Worm (Caenorhabditis elegans): Measurements from ENCODE around the gene set-1.
A peak's percentile ranks its signal among the peaks of the same experiment; 100 is the strongest.

Gene set-1

DNA sequence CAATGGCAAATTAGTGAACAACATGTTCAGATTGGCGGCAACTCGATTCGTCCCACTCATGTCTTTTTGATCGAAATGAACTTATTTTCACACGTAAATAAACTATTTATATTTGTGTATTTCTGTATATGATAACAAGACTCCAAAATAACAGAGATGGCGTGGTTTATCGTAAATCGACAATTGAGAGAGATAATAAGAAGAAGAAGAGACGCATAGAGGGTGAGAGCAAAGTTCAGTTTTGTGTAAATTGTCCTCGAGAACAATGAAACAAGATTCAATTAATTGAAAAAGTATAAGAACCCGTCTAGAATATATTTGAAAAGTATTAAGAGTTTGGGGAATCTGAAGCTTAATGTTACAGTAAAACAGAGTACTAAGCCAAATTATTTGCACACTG, 40.7 kb downstream of the set-1 start:
- TF ChIP-seq dve-1 (tag; optimal IDR thresholded peaks at IDR 0.05; ENCODE audit: insufficient read depth): peak; percentile 24
- peak; percentile 15; the same call in 1 of the 2 replicates for TF ChIP-seq dmd-6 (GFP tag; IDR thresholded peaks at IDR 0.05)
- TF ChIP-seq set-16 (GFP tag; IDR thresholded peaks at IDR 0.05): no peak
- TF ChIP-seq R02D3.7 (tag; optimal IDR thresholded peaks at IDR 0.05): peak; percentile 14
- TF ChIP-seq lin-1 (GFP tag; IDR thresholded peaks at IDR 0.05): no peak
- TF ChIP-seq nhr-28 (tag; optimal IDR thresholded peaks at IDR 0.05): peak; percentile 36
- peak in 1 of 2 experiments; percentile 16 for TF ChIP-seq lsy-2 (tag; optimal IDR thresholded peaks at IDR 0.05)
- TF ChIP-seq mxl-2 (GFP tag; conservative IDR thresholded peaks at IDR 0.05): no peak
- TF ChIP-seq T20F7.1 (GFP tag; optimal IDR thresholded peaks at IDR 0.05): peak; percentile 35
- TF ChIP-seq php-3 (GFP tag; IDR thresholded peaks at IDR 0.05): no peak

- TF ChIP-seq gei-8 (GFP tag; optimal IDR thresholded peaks at IDR 0.05) (no peak), F44E2.7 (GFP tag; IDR thresholded peaks at IDR 0.05) (no peak), spr-3 (GFP tag; optimal IDR thresholded peaks at IDR 0.05) (no peak), daf-19 (GFP tag; conservative IDR thresholded peaks at IDR 0.05) (no peak), lin-15B (tag; optimal IDR thresholded peaks at IDR 0.05) (no peak), F26F4.8 (GFP tag; conservative IDR thresholded peaks at IDR 0.05) (no peak), pqm-1 (tag; optimal IDR thresholded peaks at IDR 0.05) (no peak), skn-1 (tag; optimal IDR thresholded peaks at IDR 0.05) (no peak), nhr-48 (tag; optimal IDR thresholded peaks at IDR 0.05) (no peak)
These were observed 45.3 kb downstream of the set-1 start, which contains the start of gene let-756 for ce11 chrIII:6406829-6407228. Gene let-756 (plus strand): TSS chrIII:6407129.

DNA sequence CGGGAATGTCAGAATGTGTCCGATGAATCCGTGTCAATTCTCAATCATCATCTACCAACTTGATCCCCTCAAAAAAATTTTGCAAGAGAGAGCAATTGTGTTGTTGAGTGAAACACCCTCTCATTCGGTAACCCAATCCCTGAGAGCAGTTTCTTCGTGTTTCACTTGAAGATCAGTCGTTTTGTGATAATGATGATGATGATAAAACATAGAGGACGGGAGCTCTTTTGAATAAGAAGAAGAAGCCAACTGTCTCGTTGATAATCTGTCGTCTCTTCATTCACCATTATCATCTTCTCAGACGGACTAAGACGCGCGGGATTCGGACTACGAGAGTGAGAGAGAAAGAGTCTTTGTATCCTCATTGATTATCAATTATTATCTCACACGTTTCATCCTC, 47.1 kb downstream of the set-1 start:
- no peak for TF ChIP-seq lin-39 (tag; optimal IDR thresholded peaks at IDR 0.05)
- peak; percentile 44 for TF ChIP-seq hlh-11 (tag; optimal IDR thresholded peaks at IDR 0.05)
- no peak for TF ChIP-seq lin-13 (GFP tag; optimal IDR thresholded peaks at IDR 0.05)
- peak; percentile 29; the same call in 1 of the 2 replicates for TF ChIP-seq ceh-20 (GFP tag; IDR thresholded peaks at IDR 0.05)
- TF ChIP-seq nhr-11 (tag; optimal IDR thresholded peaks at IDR 0.05): peak; percentile 52
- peak in 1 of 2 experiments; percentile 41 for TF ChIP-seq daf-16 (GFP tag; optimal IDR thresholded peaks at IDR 0.05)
- TF ChIP-seq daf-16 (tag; optimal IDR thresholded peaks at IDR 0.05): no peak
- TF ChIP-seq ctbp-1 (GFP tag; IDR thresholded peaks at IDR 0.05): 0 out of 2 replicates have a peak, but pooled peaks have one; percentile 27

ce11 chrIII:6402810-6403209, 49.4 kb downstream of the set-1 start:
- TF ChIP-seq zfp-2 (tag; optimal IDR thresholded peaks at IDR 0.05) (no peak), mdt-29 (GFP tag; IDR thresholded peaks at IDR 0.05) (peak; percentile 34; the same call in 1 of the 2 replicates), madf-9 (GFP tag; conservative IDR thresholded peaks at IDR 0.05) (no peak), vab-7 (GFP tag; IDR thresholded peaks at IDR 0.05) (no peak), unc-62 (GFP tag; optimal IDR thresholded peaks at IDR 0.05 in 1 of 2) (peak in 1 of 2 experiments; percentile 83), unc-62 (tag; optimal IDR thresholded peaks at IDR 0.05) (no peak), lsy-2 (tag; optimal IDR thresholded peaks at IDR 0.05) (no peak), aha-1 (tag) (peak; percentile 56), saeg-2 (GFP tag; IDR thresholded peaks at IDR 0.05) (no peak), daf-8 (GFP tag; IDR thresholded peaks at IDR 0.05) (no peak), F26F4.8 (GFP tag; conservative IDR thresholded peaks at IDR 0.05) (no peak), dmd-6 (GFP tag; IDR thresholded peaks at IDR 0.05) (peak; percentile 67), sdz-12 (GFP tag; optimal IDR thresholded peaks at IDR 0.05) (no peak), F49E8.2 (tag; optimal IDR thresholded peaks at IDR 0.05; ENCODE audit: borderline replicate concordance) (no peak), spr-1 (tag; optimal IDR thresholded peaks at IDR 0.05) (no peak), unc-130 (GFP tag; optimal IDR thresholded peaks at IDR 0.05) (no peak), spr-3 (GFP tag; optimal IDR thresholded peaks at IDR 0.05) (no peak)

All from whole organism, L4 larva.